Worm (Caenorhabditis elegans) whole organism, midembryonic: ENCODE measurements around the gene cdk-5.

Experiments used
- T22C8.4 ChIP-seq: fragments of 200-800 bp; sonication (Bioruptor generic); IDR thresholded peaks from 2 replicates; pipeline ENCODE4 v1.3.6; 2022; ENCODE audit warnings: missing genetic modification characterization, missing compliant biosample characterization
- cog-1 ChIP-seq: sonication (generic microtip); optimal IDR thresholded peaks from 2 replicates; lab custom pipeline; 2016; ENCODE audit warnings: missing genetic modification characterization, missing compliant biosample characterization
- flt-1 ChIP-seq: fragments of 200-800 bp; sonication (Bioruptor generic); IDR thresholded peaks from 2 replicates; pipeline ENCODE4 v1.3.6; 2022; ENCODE audit warnings: missing genetic modification characterization, missing compliant biosample characterization
- klf-2 ChIP-seq: fragments of 200-800 bp; sonication (Bioruptor generic); conservative IDR thresholded peaks from 2 replicates; pipeline ENCODE4 v1.3.6; 2022; ENCODE audit warnings: missing genetic modification reagents, missing genetic modification characterization, missing compliant biosample characterization
- med-1 ChIP-seq: sonication (generic microtip); optimal IDR thresholded peaks from 2 replicates; lab custom pipeline; 2017; ENCODE audit warnings: missing genetic modification characterization, mild to moderate bottlenecking, missing compliant biosample characterization, antibody characterized with exemption, missing genetic modification reagents; ENCODE audit not compliant: insufficient read depth
- ref-1 ChIP-seq: fragments of 200-800 bp; sonication (Bioruptor generic); conservative IDR thresholded peaks from 2 replicates; pipeline ENCODE4 v1.3.6; 2022; ENCODE audit warnings: missing genetic modification reagents, missing genetic modification characterization, missing compliant biosample characterization
- tab-1 ChIP-seq: fragments of 200-800 bp; sonication (Bioruptor generic); IDR thresholded peaks from 2 replicates; pipeline ENCODE4 v1.3.6; 2022; ENCODE audit warnings: missing genetic modification characterization, missing compliant biosample characterization
- ztf-23 ChIP-seq: fragments of 200-800 bp; sonication (Bioruptor generic); IDR thresholded peaks from 2 replicates; pipeline ENCODE4 v1.3.6; 2022; ENCODE audit warnings: missing genetic modification reagents, missing genetic modification characterization, missing compliant biosample characterization
- ztf-29 ChIP-seq: fragments of 200-800 bp; sonication (Bioruptor generic); IDR thresholded peaks from 2 replicates; pipeline ENCODE4 v1.3.6; 2022; ENCODE audit warnings: missing genetic modification reagents, missing genetic modification characterization, missing compliant biosample characterization

The cdk-5 gene

DNA sequence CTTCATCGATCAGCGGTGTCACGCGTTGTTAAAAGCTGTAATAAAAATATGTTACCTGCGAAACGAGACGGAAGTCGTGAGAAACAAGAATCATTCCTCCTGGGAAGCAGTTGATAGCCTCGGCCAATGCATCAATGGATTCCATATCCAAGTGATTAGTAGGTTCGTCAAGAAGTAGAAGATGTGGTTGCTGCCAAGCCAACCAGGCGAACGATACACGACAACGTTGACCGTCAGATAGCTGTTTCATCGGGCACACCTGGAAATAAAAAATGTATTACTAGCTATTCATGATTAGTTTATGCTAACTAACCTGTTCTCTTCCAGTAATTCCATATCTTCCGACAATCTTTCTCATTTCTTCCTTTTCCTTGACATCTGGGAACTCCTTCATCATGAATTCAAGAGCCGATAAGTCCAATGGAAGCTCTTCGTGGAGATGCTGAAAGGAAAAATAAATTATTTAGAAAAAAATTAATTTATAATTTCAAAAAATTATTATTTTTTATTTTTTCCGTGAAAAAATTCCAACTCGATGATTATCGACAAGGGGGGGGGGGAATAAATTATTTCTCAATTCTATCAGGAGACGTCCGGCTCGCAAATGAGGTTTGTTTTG is 7.1 kb downstream of the cdk-5 start, which contains the start of gene tag-164:
Gene tag-164, plus strand, starts transcription at position 569 of the 619 bp plus-strand sequence.
- no peak for TF ChIP-seq flt-1 (GFP tag; lab: Robert Waterston, UW)
- TF ChIP-seq klf-2 (GFP tag; lab: Robert Waterston, UW), result no peak
- no peak for TF ChIP-seq T22C8.4 (GFP tag; lab: Robert Waterston, UW)
- no peak for TF ChIP-seq tab-1
- no peak for TF ChIP-seq ztf-23 (GFP tag; lab: Robert Waterston, UW)
- no peak for TF ChIP-seq cog-1
- no peak for TF ChIP-seq med-1
- no peak for TF ChIP-seq ref-1 (GFP tag; lab: Robert Waterston, UW)
- TF ChIP-seq ztf-29 (GFP tag; lab: Robert Waterston, UW), result no peak

DNA sequence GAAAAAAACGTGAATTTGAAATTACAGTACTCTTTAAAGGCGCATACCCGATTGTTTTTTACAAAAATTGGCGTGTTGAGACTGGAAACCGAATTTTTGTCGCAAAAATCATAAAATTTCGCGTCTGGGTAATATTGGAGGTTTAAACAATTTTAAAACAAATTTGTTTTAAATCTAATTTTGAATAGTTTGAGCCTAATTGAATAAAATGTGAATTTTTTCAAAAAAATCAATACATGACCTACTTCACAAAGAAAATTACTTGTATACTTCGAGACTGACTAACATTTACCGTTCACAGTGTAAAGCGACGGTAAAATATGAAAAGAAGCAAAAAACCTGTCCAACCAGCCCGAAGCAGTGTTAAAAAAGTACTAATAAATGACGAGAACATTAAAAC is 8.8 kb downstream of the cdk-5 start:
- no peak for TF ChIP-seq flt-1 (GFP tag; lab: Robert Waterston, UW)
- TF ChIP-seq ztf-29 (GFP tag; lab: Robert Waterston, UW), result no peak
- no peak for TF ChIP-seq ztf-23 (GFP tag; lab: Robert Waterston, UW)

DNA sequence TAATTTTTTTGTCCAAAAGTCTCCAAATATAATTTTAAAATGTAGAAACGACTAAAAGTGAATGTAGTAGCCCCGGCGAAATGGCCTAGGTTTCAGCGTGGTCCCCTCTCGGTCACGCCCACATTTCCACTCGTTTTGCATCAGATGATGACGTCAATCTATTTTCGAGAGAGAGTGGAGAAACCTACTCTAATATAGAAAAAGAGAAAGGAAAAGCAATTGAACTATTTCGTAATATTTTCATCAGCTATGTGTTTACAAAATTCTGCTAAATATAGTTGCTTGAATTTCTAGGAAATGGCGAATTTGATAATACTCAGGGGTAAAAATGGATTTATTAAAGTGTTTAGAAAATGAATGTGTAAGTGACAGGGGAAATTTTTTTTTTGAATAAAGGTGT is 10.3 kb downstream of the cdk-5 start:
- TF ChIP-seq med-1 (no peak), T22C8.4 (GFP tag; lab: Robert Waterston, UW) (no peak), klf-2 (GFP tag; lab: Robert Waterston, UW) (no peak), ztf-29 (GFP tag; lab: Robert Waterston, UW) (no peak), cog-1 (no peak), flt-1 (GFP tag; lab: Robert Waterston, UW) (no peak), tab-1 (no peak), ref-1 (GFP tag; lab: Robert Waterston, UW) (no peak), ztf-23 (GFP tag; lab: Robert Waterston, UW) (no peak)

DNA sequence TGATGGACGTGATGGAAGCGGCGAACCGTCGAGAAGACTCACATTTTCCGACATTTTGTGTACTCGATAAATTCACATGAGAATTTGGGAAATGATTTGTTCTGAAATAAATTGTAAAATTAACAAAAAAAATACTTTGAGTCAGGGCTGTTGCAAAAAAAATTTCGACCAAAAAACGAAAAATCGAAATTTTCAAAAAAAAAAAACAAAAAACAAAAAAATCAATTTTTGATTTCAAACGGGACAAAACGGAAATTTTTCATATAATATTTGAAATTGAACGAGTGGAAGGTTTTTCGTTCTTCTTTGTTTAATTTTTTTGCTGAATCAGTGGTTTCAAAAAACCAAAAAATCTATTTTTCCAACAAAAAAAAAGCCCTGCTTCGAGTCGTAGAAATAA is 10.9 kb downstream of the cdk-5 start, which contains the start of gene cua-1:
Gene cua-1, minus strand, starts transcription at position 101 of the 400 bp plus-strand sequence.
- no peak for TF ChIP-seq ztf-23 (GFP tag; lab: Robert Waterston, UW)
- no peak for TF ChIP-seq ztf-29 (GFP tag; lab: Robert Waterston, UW)
- TF ChIP-seq cog-1, result no peak
- TF ChIP-seq med-1, result no peak
- TF ChIP-seq flt-1 (GFP tag; lab: Robert Waterston, UW), result no peak
- no peak for TF ChIP-seq klf-2 (GFP tag; lab: Robert Waterston, UW)
- TF ChIP-seq T22C8.4 (GFP tag; lab: Robert Waterston, UW), result no peak
- TF ChIP-seq ref-1 (GFP tag; lab: Robert Waterston, UW), result no peak
- TF ChIP-seq tab-1, result no peak

DNA sequence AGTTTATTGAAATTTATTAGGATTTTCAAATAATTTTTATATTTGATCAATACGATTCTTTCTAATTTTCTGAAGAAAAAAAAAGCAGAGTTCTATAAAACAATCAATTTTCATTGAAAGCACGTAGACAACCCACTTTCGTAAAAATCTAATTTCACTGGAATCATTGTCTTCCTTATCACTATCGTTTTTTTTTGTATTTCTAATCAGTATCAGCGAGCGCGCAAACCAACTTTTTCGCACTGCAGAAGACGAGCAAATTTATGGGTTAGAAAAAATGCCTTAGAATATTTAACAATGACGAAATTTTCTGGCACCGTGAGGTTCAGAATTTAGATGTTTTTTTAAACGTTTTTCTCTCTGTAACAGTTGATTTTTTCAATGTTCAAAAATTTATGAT is 13.3 kb downstream of the cdk-5 start:
- TF ChIP-seq ztf-23 (GFP tag; lab: Robert Waterston, UW), result no peak
- TF ChIP-seq ref-1 (GFP tag; lab: Robert Waterston, UW), result no peak

DNA sequence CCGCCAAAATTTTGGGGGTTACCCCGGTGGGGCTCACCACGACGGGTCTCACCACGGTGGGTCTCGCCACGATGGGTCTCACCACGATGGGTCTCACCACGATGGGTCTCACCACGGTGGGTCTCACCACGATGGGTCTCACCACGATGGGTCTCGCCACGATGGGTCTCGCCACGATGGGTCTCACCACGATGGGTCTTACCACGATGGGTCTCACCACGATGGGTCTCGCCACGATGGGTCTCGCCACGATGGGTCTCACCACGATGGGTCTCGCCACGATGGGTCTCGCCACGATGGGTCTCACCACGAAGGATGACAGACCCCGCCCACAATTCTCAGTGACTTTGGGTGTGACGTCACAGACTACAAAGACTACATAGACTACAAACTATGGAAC is 17.9 kb downstream of the cdk-5 start:
- TF ChIP-seq tab-1, result 0 out of 2 replicates have a peak, but pooled peaks have one; percentile 21

DNA sequence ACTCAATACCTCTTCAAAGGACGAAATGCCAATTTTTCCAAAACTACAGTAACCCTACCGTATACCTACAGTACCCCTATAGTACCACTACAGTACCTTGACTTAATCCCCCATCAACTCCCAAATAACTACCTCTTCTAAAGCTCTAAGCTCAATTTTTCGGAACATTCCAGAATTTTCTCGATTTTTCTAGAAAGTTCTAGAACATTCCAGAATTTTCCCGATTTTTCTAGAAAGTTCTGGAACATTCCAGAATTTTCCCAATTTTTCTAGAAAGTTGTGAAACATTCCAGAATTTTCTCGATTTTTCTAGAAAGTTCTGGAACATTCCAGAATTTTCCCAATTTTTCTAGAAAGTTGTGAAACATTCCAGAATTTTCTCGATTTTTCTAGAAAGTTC is 19.3 kb downstream of the cdk-5 start:
- TF ChIP-seq flt-1 (GFP tag; lab: Robert Waterston, UW), result peak; percentile 65; the same call in 1 of the 2 replicates

DNA sequence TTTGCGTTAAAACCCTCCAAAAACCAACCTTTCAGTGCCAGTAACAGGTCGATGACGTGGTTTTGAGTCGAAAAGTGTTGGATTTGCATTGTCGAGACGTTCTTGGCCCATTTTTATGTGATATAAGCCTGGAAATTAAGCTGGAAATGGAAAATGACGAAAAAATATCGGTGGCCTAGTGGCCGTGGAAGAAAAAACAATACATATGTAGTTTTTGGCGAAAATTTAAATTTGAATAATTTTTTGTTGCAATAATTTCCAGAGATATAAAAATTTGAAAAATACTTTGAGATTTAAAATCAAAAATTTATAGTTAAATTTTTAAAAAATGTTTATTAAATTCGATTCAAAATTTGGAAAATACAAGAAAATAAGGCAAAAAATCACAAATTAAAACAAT is 26.7 kb downstream of the cdk-5 start, which contains the start of gene ciao-2B:
Gene ciao-2B, minus strand, starts transcription at position 130 of the 400 bp plus-strand sequence.
- TF ChIP-seq cog-1 (no peak), flt-1 (GFP tag; lab: Robert Waterston, UW) (no peak), med-1 (no peak), ref-1 (GFP tag; lab: Robert Waterston, UW) (no peak), klf-2 (GFP tag; lab: Robert Waterston, UW) (no peak)

DNA sequence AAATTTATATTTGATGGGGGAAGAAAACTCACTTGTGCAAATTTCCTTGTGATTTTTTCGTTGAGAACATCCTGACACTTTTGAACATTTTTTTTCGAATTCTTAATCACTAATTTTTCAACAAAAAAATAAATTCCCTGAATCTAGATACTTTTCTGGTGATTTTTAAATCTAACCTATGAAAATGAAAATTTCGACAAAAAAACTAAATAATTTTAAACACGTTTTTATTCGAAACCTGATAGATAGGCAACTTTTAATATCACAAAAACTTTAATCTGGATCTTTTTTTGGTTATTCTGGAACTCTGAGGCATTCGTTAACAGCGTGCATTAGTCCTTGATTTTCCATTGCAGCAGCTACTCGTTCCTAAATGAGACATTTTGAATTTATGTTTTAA is 29.3 kb downstream of the cdk-5 start, which contains the start of gene F45G2.9:
Gene F45G2.9, minus strand, starts transcription at position 101 of the 400 bp plus-strand sequence.
- TF ChIP-seq ztf-29 (GFP tag; lab: Robert Waterston, UW) (no peak), T22C8.4 (GFP tag; lab: Robert Waterston, UW) (no peak)

DNA sequence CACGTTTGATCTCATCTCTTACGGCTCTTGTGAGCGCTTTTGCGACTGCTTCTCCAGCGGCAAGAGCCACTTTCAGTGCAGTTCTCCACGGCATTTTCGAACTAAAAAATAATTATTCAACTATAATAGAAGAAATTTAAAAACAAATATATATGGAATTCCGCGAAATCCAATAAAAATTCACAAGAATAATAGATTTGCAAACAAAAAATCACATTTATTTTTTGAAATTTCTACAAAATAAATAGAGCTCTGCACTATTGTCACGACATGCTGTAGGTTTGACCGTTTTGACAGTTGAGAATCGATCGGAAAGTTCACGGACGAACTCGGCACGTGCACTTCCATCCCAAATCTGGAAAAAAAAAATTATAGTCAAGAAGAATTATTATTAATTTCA is 30.6 kb downstream of the cdk-5 start, which contains the start of gene F45G2.8:
Gene F45G2.8, minus strand, starts transcription at position 101 of the 400 bp plus-strand sequence.
- no peak for TF ChIP-seq ztf-23 (GFP tag; lab: Robert Waterston, UW)
- TF ChIP-seq T22C8.4 (GFP tag; lab: Robert Waterston, UW), result no peak
- no peak for TF ChIP-seq med-1
- TF ChIP-seq cog-1, result no peak
- TF ChIP-seq tab-1, result no peak
- no peak for TF ChIP-seq ztf-29 (GFP tag; lab: Robert Waterston, UW)
- TF ChIP-seq ref-1 (GFP tag; lab: Robert Waterston, UW), result no peak
- no peak for TF ChIP-seq flt-1 (GFP tag; lab: Robert Waterston, UW)
- no peak for TF ChIP-seq klf-2 (GFP tag; lab: Robert Waterston, UW)

DNA sequence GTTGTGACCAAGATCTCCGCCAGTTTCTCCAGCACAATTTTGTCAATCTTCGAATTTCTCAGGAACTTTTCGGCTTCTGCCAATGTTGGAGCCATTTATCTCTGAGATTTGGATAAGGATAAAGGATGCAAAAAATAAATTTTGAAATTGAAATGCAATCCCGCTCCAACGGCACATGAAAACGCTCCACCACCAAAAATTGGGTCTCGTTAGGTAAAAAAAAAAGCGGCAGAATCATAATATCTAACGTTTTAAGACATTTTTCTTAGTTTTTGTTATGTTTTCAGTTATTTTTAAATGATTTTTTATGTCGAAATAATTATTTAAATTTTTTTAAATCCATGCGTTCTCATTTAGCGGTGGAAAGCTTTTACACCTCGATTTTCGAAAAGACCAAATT is 31.7 kb downstream of the cdk-5 start, which contains the start of gene F45G2.7:
Gene F45G2.7, minus strand, starts transcription at position 101 of the 400 bp plus-strand sequence.
- TF ChIP-seq med-1 (no peak), ref-1 (GFP tag; lab: Robert Waterston, UW) (no peak), cog-1 (no peak), flt-1 (GFP tag; lab: Robert Waterston, UW) (no peak), ztf-29 (GFP tag; lab: Robert Waterston, UW) (no peak), ztf-23 (GFP tag; lab: Robert Waterston, UW) (no peak), T22C8.4 (GFP tag; lab: Robert Waterston, UW) (no peak), klf-2 (GFP tag; lab: Robert Waterston, UW) (no peak), tab-1 (no peak)
